Worm (Caenorhabditis elegans) whole organism, late embryonic: ENCODE data around the gene madd-3.

Experiments used
- C08G9.2 ChIP-seq: sonication (generic microtip); optimal IDR thresholded peaks from 2 replicates; lab custom pipeline; 2016; ENCODE audit warnings: mild to moderate bottlenecking, missing genetic modification characterization, moderate library complexity, missing compliant biosample characterization
- C38D4.7 ChIP-seq: fragments of 200-800 bp; sonication (Bioruptor generic); optimal IDR thresholded peaks from 2 replicates; lab custom pipeline; 2018; ENCODE audit warnings: mild to moderate bottlenecking, missing genetic modification characterization, moderate library complexity, missing compliant biosample characterization
- F13H6.1 ChIP-seq: sonication (generic microtip); optimal IDR thresholded peaks from 2 replicates; lab custom pipeline; 2016; ENCODE audit warnings: missing genetic modification characterization, missing compliant biosample characterization
- K02D7.2 ChIP-seq: sonication (generic microtip); optimal IDR thresholded peaks from 2 replicates; lab custom pipeline; 2017; ENCODE audit warnings: mild to moderate bottlenecking, missing genetic modification characterization, missing compliant biosample characterization
- Y22D7AL.16 ChIP-seq: sonication (generic microtip); optimal IDR thresholded peaks from 2 replicates; lab custom pipeline; 2016; ENCODE audit warnings: missing genetic modification characterization, missing compliant biosample characterization
- ahr-1 ChIP-seq: sonication (generic microtip); optimal IDR thresholded peaks from 2 replicates; lab custom pipeline; 2016; ENCODE audit warnings: missing genetic modification characterization, missing compliant biosample characterization
- ceh-14 ChIP-seq: sonication (generic microtip); optimal IDR thresholded peaks from 2 replicates; lab custom pipeline; 2016; ENCODE audit warnings: missing genotype, missing genetic modification characterization, missing compliant biosample characterization
- ceh-19 ChIP-seq: fragments of 200-800 bp; sonication (Bioruptor generic); optimal IDR thresholded peaks from 2 replicates; lab custom pipeline; 2018; ENCODE audit warnings: mild to moderate bottlenecking, missing genetic modification characterization, missing compliant biosample characterization
- ceh-2 ChIP-seq: sonication (generic microtip); optimal IDR thresholded peaks from 2 replicates; lab custom pipeline; 2016; ENCODE audit warnings: missing genotype, missing genetic modification characterization, missing compliant biosample characterization
- ceh-48 ChIP-seq: sonication (generic microtip); optimal IDR thresholded peaks from 2 replicates; lab custom pipeline; 2016; ENCODE audit warnings: missing genetic modification characterization, inconsistent platforms, missing compliant biosample characterization
- ceh-9 ChIP-seq: sonication (generic microtip); optimal IDR thresholded peaks from 2 replicates; lab custom pipeline; 2016; ENCODE audit warnings: mild to moderate bottlenecking, missing genetic modification characterization, inconsistent platforms, missing compliant biosample characterization
- che-1 ChIP-seq: sonication (generic microtip); optimal IDR thresholded peaks from 2 replicates; lab custom pipeline; 2016; ENCODE audit warnings: mild to moderate bottlenecking, missing genetic modification characterization, missing compliant biosample characterization
- dmd-4 ChIP-seq: sonication (generic microtip); optimal IDR thresholded peaks from 2 replicates; lab custom pipeline; 2016; ENCODE audit warnings: borderline replicate concordance, missing genetic modification characterization, missing compliant biosample characterization
- dve-1 ChIP-seq: sonication (generic microtip); optimal IDR thresholded peaks from 2 replicates; lab custom pipeline; 2017; ENCODE audit warnings: antibody characterized with exemption, mild to moderate bottlenecking, missing genetic modification characterization, missing compliant biosample characterization
- eyg-1 ChIP-seq: sonication (generic microtip); optimal IDR thresholded peaks from 2 replicates; lab custom pipeline; 2016; ENCODE audit warnings: missing genotype, missing genetic modification characterization, missing compliant biosample characterization
- fax-1 ChIP-seq: sonication (generic microtip); optimal IDR thresholded peaks from 2 replicates; lab custom pipeline; 2016; ENCODE audit warnings: missing genotype, missing genetic modification characterization, missing compliant biosample characterization
- gmeb-2 ChIP-seq: sonication (generic microtip); optimal IDR thresholded peaks from 2 replicates; lab custom pipeline; 2016; ENCODE audit warnings: missing genetic modification characterization, inconsistent platforms, missing compliant biosample characterization
- hlh-13 ChIP-seq: fragments of 200-800 bp; sonication (Bioruptor generic); optimal IDR thresholded peaks from 2 replicates; lab custom pipeline; 2018; ENCODE audit warnings: mild to moderate bottlenecking, missing genetic modification characterization, missing compliant biosample characterization
- hlh-15 ChIP-seq: sonication (generic microtip); optimal IDR thresholded peaks from 2 replicates; lab custom pipeline; 2016; ENCODE audit warnings: missing genetic modification characterization, missing compliant biosample characterization
- hlh-30 ChIP-seq: sonication (generic microtip); optimal IDR thresholded peaks from 2 replicates; lab custom pipeline; 2017; ENCODE audit warnings: antibody characterized with exemption, missing genetic modification characterization, missing compliant biosample characterization; ENCODE audit not compliant: insufficient read depth
- hlh-8 ChIP-seq: sonication (generic microtip); optimal IDR thresholded peaks from 2 replicates; lab custom pipeline; 2016; ENCODE audit warnings: missing genotype, missing genetic modification characterization, missing compliant biosample characterization
- lim-6 ChIP-seq: sonication (generic microtip); optimal IDR thresholded peaks from 2 replicates; lab custom pipeline; 2016; ENCODE audit warnings: missing genetic modification characterization, missing compliant biosample characterization
- lin-11 ChIP-seq: fragments of 200-800 bp; sonication (Bioruptor generic); optimal IDR thresholded peaks from 2 replicates; lab custom pipeline; 2018; ENCODE audit warnings: mild to moderate bottlenecking, missing genetic modification characterization, missing compliant biosample characterization
- madf-2 ChIP-seq: sonication (generic microtip); optimal IDR thresholded peaks from 2 replicates; lab custom pipeline; 2017; ENCODE audit warnings: missing genetic modification characterization, missing compliant biosample characterization
- nfya-1 ChIP-seq: sonication (generic microtip); optimal IDR thresholded peaks from 2 replicates; lab custom pipeline; 2017; ENCODE audit warnings: missing genetic modification characterization, mild to moderate bottlenecking, missing compliant biosample characterization, antibody characterized with exemption, moderate library complexity
- nhr-232 ChIP-seq: sonication (generic microtip); optimal IDR thresholded peaks from 2 replicates; lab custom pipeline; 2016; ENCODE audit warnings: missing genetic modification characterization, missing compliant biosample characterization
- pat-9 ChIP-seq: fragments of 200-800 bp; sonication (Bioruptor generic); optimal IDR thresholded peaks from 2 replicates; lab custom pipeline; 2018; ENCODE audit warnings: mild to moderate bottlenecking, missing genetic modification characterization, moderate library complexity, missing compliant biosample characterization
- pax-1 ChIP-seq: fragments of 150-350 bp; optimal IDR thresholded peaks from 2 replicates; lab custom pipeline; 2014; ENCODE audit warnings: missing biosample characterization, missing genetic modification characterization
- pha-2 ChIP-seq: sonication (generic microtip); optimal IDR thresholded peaks from 2 replicates; lab custom pipeline; 2017; ENCODE audit warnings: mild to moderate bottlenecking, missing genetic modification characterization, missing compliant biosample characterization
- pqm-1 ChIP-seq: sonication (generic microtip); optimal IDR thresholded peaks from 2 replicates; lab custom pipeline; 2016; ENCODE audit warnings: missing genetic modification characterization, missing compliant biosample characterization
- sdc-2 ChIP-seq: sonication (generic microtip); optimal IDR thresholded peaks from 2 replicates; lab custom pipeline; 2016; ENCODE audit warnings: missing genotype, missing genetic modification characterization, missing compliant biosample characterization
- ttx-3 ChIP-seq: sonication (generic microtip); optimal IDR thresholded peaks from 2 replicates; lab custom pipeline; 2016; ENCODE audit warnings: missing genetic modification reagents, missing genetic modification characterization, missing compliant biosample characterization
- unc-3 ChIP-seq, 2 experiments: fragments of 200-800 bp in 1 of 2; sonication (Bioruptor generic) in 1 of 2; sonication (generic microtip) in 1 of 2; conservative IDR thresholded peaks in 1 of 2; optimal IDR thresholded peaks in 1 of 2; 2 replicates each; pipeline versions ENCODE4 v1.3.6 to Lab custom; 2016 to 2022; ENCODE audit warnings: missing compliant biosample characterization in 2 of 2, missing genetic modification characterization in 2 of 2, missing genetic modification reagents in 1 of 2
- unc-42 ChIP-seq: sonication (generic microtip); optimal IDR thresholded peaks from 2 replicates; lab custom pipeline; 2016; ENCODE audit warnings: missing genotype, missing genetic modification characterization, missing compliant biosample characterization
- unc-55 ChIP-seq: sonication (generic microtip); optimal IDR thresholded peaks from 2 replicates; lab custom pipeline; 2017; ENCODE audit warnings: missing biosample characterization, missing genetic modification reagents, missing genetic modification characterization

madd-3 gene

ce11 chrX:14296559-14296958, at the start of gene madd-3:
Gene madd-3, minus strand, starts transcription at chrX:14296659.
- TF ChIP-seq che-1 (tag; lab: Kevin White, UChicago) (no peak), ceh-9 (tag; lab: Kevin White, UChicago) (no peak), unc-3 (GFP tag; conservative IDR thresholded peaks at IDR 0.05; lab: Robert Waterston, UW) (no peak), unc-3 (tag; optimal IDR thresholded peaks at IDR 0.05; lab: Kevin White, UChicago) (no peak), fax-1 (no peak), F13H6.1 (no peak), C08G9.2 (tag; lab: Kevin White, UChicago) (no peak), hlh-15 (tag; lab: Kevin White, UChicago) (no peak), pha-2 (tag; lab: Kevin White, UChicago) (no peak), hlh-8 (tag; lab: Kevin White, UChicago) (no peak), nhr-232 (tag; lab: Kevin White, UChicago) (no peak), dmd-4 (tag; lab: Kevin White, UChicago) (no peak), ceh-19 (GFP tag; lab: Kevin White, UChicago) (no peak), ceh-48 (tag; lab: Kevin White, UChicago) (no peak), lin-11 (tag; lab: Kevin White, UChicago) (no peak), madf-2 (tag; lab: Kevin White, UChicago) (no peak), ceh-2 (no peak), unc-55 (no peak)

DNA sequence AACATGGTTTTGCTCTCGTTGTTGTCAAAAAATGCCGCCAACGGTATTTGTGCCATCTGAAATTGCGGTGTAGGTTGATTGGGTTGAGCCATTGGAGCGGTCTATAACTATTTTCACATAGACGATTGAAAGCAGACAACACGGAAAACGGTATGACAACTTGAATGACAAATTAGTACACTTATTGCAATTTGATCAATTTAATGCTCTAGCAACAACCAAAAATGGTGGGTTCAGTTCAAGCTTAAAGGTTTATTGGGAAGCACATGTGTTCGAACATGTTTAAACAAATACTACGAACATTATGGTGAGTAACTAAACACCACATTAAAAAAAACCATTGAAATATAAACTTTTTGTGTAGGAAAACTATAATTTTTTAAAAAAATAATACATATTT, 43.9 kb upstream of the madd-3 start, which contains the start of gene sel-7:
Gene sel-7, minus strand, starts transcription at position 101 of the 400 bp plus-strand sequence.
- TF ChIP-seq C08G9.2 (tag; lab: Kevin White, UChicago) (no peak), ahr-1 (tag; lab: Kevin White, UChicago) (no peak), ttx-3 (no peak), pax-1 (tag; lab: Kevin White, UChicago) (no peak), gmeb-2 (tag; lab: Kevin White, UChicago) (no peak), eyg-1 (tag; lab: Kevin White, UChicago) (no peak), che-1 (tag; lab: Kevin White, UChicago) (no peak), ceh-2 (no peak), lim-6 (tag; lab: Kevin White, UChicago) (no peak), pat-9 (tag; lab: Kevin White, UChicago) (no peak), ceh-14 (no peak), ceh-19 (GFP tag; lab: Kevin White, UChicago) (no peak), Y22D7AL.16 (tag; lab: Kevin White, UChicago) (no peak), unc-42 (tag; lab: Kevin White, UChicago) (no peak), dve-1 (tag; lab: Kevin White, UChicago) (no peak), hlh-13 (GFP tag; lab: Kevin White, UChicago) (no peak), hlh-30 (tag; lab: Kevin White, UChicago) (no peak), unc-55 (no peak)

- no peak for TF ChIP-seq K02D7.2 (tag; lab: Kevin White, UChicago)
- TF ChIP-seq sdc-2 (tag; lab: Kevin White, UChicago): no peak
Measured at ce11 chrX:14339723-14340122, 43.3 kb upstream of the madd-3 start.

DNA sequence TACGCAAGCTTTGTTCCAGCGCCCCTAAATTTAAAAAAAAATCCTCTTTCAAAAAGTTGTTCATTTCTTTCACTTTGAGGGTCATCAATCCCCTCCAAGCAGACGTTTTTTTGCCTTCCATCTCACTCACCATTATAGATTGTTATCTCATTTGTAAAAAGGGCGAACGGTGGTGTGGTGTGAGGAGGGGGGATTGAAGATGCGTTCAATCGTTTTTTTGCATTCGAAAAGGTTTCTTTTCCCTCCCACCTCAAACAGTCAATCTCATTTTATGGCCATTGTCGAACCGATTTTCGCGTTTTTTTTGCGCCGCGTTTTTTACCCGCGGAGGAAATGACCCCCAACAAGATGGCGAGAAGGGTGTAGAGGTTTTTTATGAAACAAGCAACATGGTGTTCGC, 42.4 kb upstream of the madd-3 start:
- TF ChIP-seq unc-3 (GFP tag; conservative IDR thresholded peaks at IDR 0.05; lab: Robert Waterston, UW) (no peak), unc-3 (tag; optimal IDR thresholded peaks at IDR 0.05; lab: Kevin White, UChicago) (no peak), F13H6.1 (no peak), ceh-2 (no peak)

DNA sequence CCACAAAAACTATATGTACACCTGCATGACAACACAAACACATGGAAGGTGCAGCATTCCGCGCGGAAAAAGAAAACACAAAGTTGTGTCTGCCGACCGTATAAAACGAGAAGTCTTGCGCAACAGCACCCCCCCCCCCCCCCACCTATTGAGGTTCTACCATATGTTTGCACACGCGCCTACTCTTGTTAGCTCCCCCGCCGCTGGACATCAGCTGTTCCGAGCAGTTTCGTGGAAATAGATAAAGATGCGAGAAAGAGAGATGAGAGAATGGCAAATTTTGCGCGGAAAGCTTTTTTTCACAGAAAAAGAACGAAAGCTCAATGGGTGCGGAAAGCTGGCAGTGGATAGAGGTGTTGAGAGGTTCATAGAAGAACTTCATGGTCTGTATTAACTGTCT, 39.2 kb upstream of the madd-3 start:
- TF ChIP-seq nfya-1: no peak
- TF ChIP-seq ceh-9 (tag; lab: Kevin White, UChicago): no peak
- TF ChIP-seq C38D4.7 (GFP tag; lab: Kevin White, UChicago): no peak
- TF ChIP-seq pqm-1 (tag; lab: Kevin White, UChicago): no peak
